Worm (Caenorhabditis elegans) whole organism, mixed stage, embryonic: Measurements from ENCODE around the gene drn-1.

Experiments
- lin-13 ChIP-seq: fragments of 150-350 bp; optimal IDR thresholded peaks from 2 replicates; lab custom pipeline; 2014; ENCODE audit warnings: missing biosample characterization, missing genetic modification characterization
- nhr-12 ChIP-seq: fragments of 150-350 bp; optimal IDR thresholded peaks from 2 replicates; lab custom pipeline; 2014; ENCODE audit warnings: missing biosample characterization, missing genetic modification characterization
- nhr-76 ChIP-seq: sonication (generic microtip); optimal IDR thresholded peaks from 2 replicates; lab custom pipeline; 2017; ENCODE audit warnings: missing biosample characterization, missing genetic modification characterization
- pha-4 ChIP-seq: fragments of 150-350 bp; optimal IDR thresholded peaks from 2 replicates; lab custom pipeline; 2018; ENCODE audit warnings: missing biosample characterization, missing genetic modification reagents, missing genetic modification characterization
- unc-62 ChIP-seq: fragments of 150-350 bp; optimal IDR thresholded peaks from 2 replicates; lab custom pipeline; 2014; ENCODE audit warnings: missing biosample characterization, missing genetic modification reagents, missing genetic modification characterization

DNA sequence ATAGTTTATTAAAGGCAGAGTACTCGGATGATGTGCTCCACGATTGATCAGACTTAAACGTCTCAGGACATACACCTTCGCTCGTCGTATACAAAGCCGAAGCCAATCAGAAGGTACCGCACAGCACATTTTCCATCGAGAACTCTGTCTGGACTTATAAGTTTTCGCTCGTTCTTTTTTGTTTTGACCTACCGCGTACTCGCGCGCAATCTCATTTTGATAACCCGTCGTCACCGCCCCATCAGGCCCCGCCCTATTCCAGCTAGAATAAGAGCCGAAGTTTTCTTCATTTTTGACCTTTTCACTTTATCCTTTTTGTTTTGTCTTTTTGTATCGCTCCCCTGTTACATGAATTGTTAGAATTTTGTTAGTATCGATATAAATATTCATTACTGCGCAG, 42.0 kb downstream of the drn-1 start, which contains the start of gene EGAP2.2:
- TF ChIP-seq unc-62 (GFP tag; lab: Kevin White, UChicago): no peak
- TF ChIP-seq lin-13 (tag; lab: Kevin White, UChicago): no peak
- no peak for TF ChIP-seq pha-4 (tag; lab: Kevin White, UChicago)
- no peak for TF ChIP-seq nhr-76
- no peak for TF ChIP-seq nhr-12 (tag; lab: Kevin White, UChicago)
